Fruit fly (Drosophila melanogaster) whole organism, embryonic: ENCODE measurements around the gene qjt.

Source experiments
- Atf6 ChIP-seq: fragments of 200-800 bp; sonication (Bioruptor generic); IDR thresholded peaks from 2 replicates; pipeline ENCODE4 v1.3.6; 2022; ENCODE audit warnings: missing biosample characterization, missing genetic modification characterization
- CG10431 ChIP-seq: fragments of 200-800 bp; sonication (Bioruptor generic); optimal IDR thresholded peaks from 3 replicates; lab custom pipeline; 2018; ENCODE audit warnings: missing biosample characterization, mild to moderate bottlenecking, missing genetic modification characterization
- CG10654 ChIP-seq: fragments of 200-800 bp; sonication (Bioruptor generic); optimal IDR thresholded peaks from 2 replicates; lab custom pipeline; 2016; ENCODE audit warnings: missing biosample characterization, missing genetic modification characterization
- CG10979 ChIP-seq: fragments of 200-800 bp; sonication (Bioruptor generic); optimal IDR thresholded peaks from 2 replicates; lab custom pipeline; 2018; ENCODE audit warnings: missing biosample characterization, mild to moderate bottlenecking, missing genetic modification characterization, moderate library complexity
- CG12104 ChIP-seq: fragments of 200-800 bp; sonication (Bioruptor generic); optimal IDR thresholded peaks from 3 replicates; lab custom pipeline; 2016; ENCODE audit warnings: missing biosample characterization, missing genetic modification characterization
- CG14710 ChIP-seq: fragments of 200-800 bp; sonication (Bioruptor generic); optimal IDR thresholded peaks from 3 replicates; lab custom pipeline; 2019; ENCODE audit warnings: missing biosample characterization, mild to moderate bottlenecking, missing genetic modification characterization, moderate library complexity
- CG17829 ChIP-seq: fragments of 200-800 bp; optimal IDR thresholded peaks from 2 replicates; lab custom pipeline; 2019; ENCODE audit warnings: missing biosample characterization, mild to moderate bottlenecking, missing genetic modification characterization, moderate library complexity
- CG2678 ChIP-seq: fragments of 200-800 bp; sonication (Bioruptor generic); optimal IDR thresholded peaks from 3 replicates; lab custom pipeline; 2019; ENCODE audit warnings: missing biosample characterization, mild to moderate bottlenecking, missing genetic modification characterization, moderate library complexity
- CG30020 ChIP-seq: fragments of 200-800 bp; optimal IDR thresholded peaks from 2 replicates; lab custom pipeline; 2019; ENCODE audit warnings: missing biosample characterization, mild to moderate bottlenecking, missing genetic modification characterization, moderate library complexity
- CG30403 ChIP-seq: fragments of 200-800 bp; sonication (Bioruptor generic); optimal IDR thresholded peaks from 3 replicates; lab custom pipeline; 2016; ENCODE audit warnings: missing biosample characterization, missing genetic modification characterization
- CG30431 ChIP-seq: fragments of 200-800 bp; sonication (Bioruptor generic); optimal IDR thresholded peaks from 2 replicates; lab custom pipeline; 2017; ENCODE audit warnings: missing biosample characterization, missing genetic modification characterization
- CG31224 ChIP-seq: fragments of 200-800 bp; sonication (Bioruptor generic); IDR thresholded peaks from 2 replicates; pipeline ENCODE4 v1.3.6; 2022; ENCODE audit warnings: missing biosample characterization, missing genetic modification characterization
- CG31441 ChIP-seq: fragments of 200-800 bp; sonication (Bioruptor generic); IDR thresholded peaks from 2 replicates; pipeline ENCODE4 v1.3.6; 2022; ENCODE audit warnings: missing biosample characterization, missing genetic modification characterization
- CG3281 ChIP-seq: fragments of 200-800 bp; sonication (Bioruptor generic); optimal IDR thresholded peaks from 3 replicates; lab custom pipeline; 2017; ENCODE audit warnings: missing biosample characterization, mild to moderate bottlenecking, missing genetic modification characterization
- CG3847 ChIP-seq: fragments of 200-800 bp; sonication (Bioruptor generic); IDR thresholded peaks from 2 replicates; pipeline ENCODE4 v1.3.6; 2022; ENCODE audit warnings: missing biosample characterization, missing genetic modification characterization
- CG3995 ChIP-seq: fragments of 200-800 bp; sonication (Bioruptor generic); optimal IDR thresholded peaks from 3 replicates; lab custom pipeline; 2016; ENCODE audit warnings: missing biosample characterization, missing genetic modification characterization
- CG4424 ChIP-seq: fragments of 200-800 bp; sonication (Bioruptor generic); optimal IDR thresholded peaks from 3 replicates; lab custom pipeline; 2016; ENCODE audit warnings: missing biosample characterization, missing genetic modification characterization
- CG7839 ChIP-seq: fragments of 200-800 bp; sonication (Bioruptor generic); optimal IDR thresholded peaks from 3 replicates; lab custom pipeline; 2018; ENCODE audit warnings: missing biosample characterization, mild to moderate bottlenecking, missing genetic modification characterization, moderate library complexity
- CG9609 ChIP-seq: fragments of 200-800 bp; sonication (Bioruptor generic); optimal IDR thresholded peaks from 3 replicates; lab custom pipeline; 2016; ENCODE audit warnings: missing biosample characterization, missing genetic modification characterization
- CTCF ChIP-seq: fragments of 200-800 bp; sonication (Bioruptor generic); optimal IDR thresholded peaks from 2 replicates; lab custom pipeline; 2017; ENCODE audit warnings: missing biosample characterization, mild to moderate bottlenecking, missing genetic modification characterization, moderate library complexity
- Dad ChIP-seq: fragments of 200-800 bp; sonication (Bioruptor generic); optimal IDR thresholded peaks from 3 replicates; lab custom pipeline; 2016; ENCODE audit warnings: missing biosample characterization, missing genetic modification characterization
- Doc3 ChIP-seq: fragments of 200-800 bp; sonication (Bioruptor generic); IDR thresholded peaks from 3 replicates; pipeline ENCODE4 v1.3.6; 2022; ENCODE audit warnings: missing biosample characterization, missing genetic modification characterization; ENCODE audit not compliant: partially characterized antibody
- E2f1 ChIP-seq: fragments of 200-800 bp; sonication (Bioruptor generic); IDR thresholded peaks from 2 replicates; pipeline ENCODE4 v1.3.6; 2022; ENCODE audit warnings: missing biosample characterization, missing genetic modification characterization
- Elba2 ChIP-seq: fragments of 200-800 bp; sonication (Bioruptor generic); optimal IDR thresholded peaks from 3 replicates; lab custom pipeline; 2016; ENCODE audit warnings: missing biosample characterization, missing genetic modification characterization
- Fer1 ChIP-seq: fragments of 200-800 bp; sonication (Bioruptor generic); optimal IDR thresholded peaks from 2 replicates; lab custom pipeline; 2017; ENCODE audit warnings: missing biosample characterization, mild to moderate bottlenecking, missing genetic modification characterization
- HHEX ChIP-seq: fragments of 200-800 bp; sonication (Bioruptor generic); optimal IDR thresholded peaks from 3 replicates; lab custom pipeline; 2017; ENCODE audit warnings: missing biosample characterization, mild to moderate bottlenecking, missing genetic modification characterization, missing genetic modification reagents
- HLHmδ ChIP-seq: fragments of 200-800 bp; sonication (Bioruptor generic); optimal IDR thresholded peaks from 2 replicates; lab custom pipeline; 2018; ENCODE audit warnings: missing biosample characterization, mild to moderate bottlenecking, missing genetic modification characterization, moderate library complexity
- Hr51 ChIP-seq, 2 experiments: fragments of 200-800 bp; sonication (Bioruptor generic); optimal IDR thresholded peaks; 2 replicates in 1 of 2; 3 replicates in 1 of 2; lab custom pipeline; 2016 to 2018; ENCODE audit warnings: missing biosample characterization in 2 of 2, missing genetic modification characterization in 2 of 2, mild to moderate bottlenecking in 1 of 2, moderate library complexity in 1 of 2
- Lim3 ChIP-seq: fragments of 200-800 bp; sonication (Bioruptor generic); IDR thresholded peaks from 2 replicates; pipeline ENCODE4 v1.3.6; 2022; ENCODE audit warnings: missing biosample characterization, missing genetic modification characterization
- Med ChIP-seq: fragments of 200-800 bp; sonication (Bioruptor generic); peaks from one replicate; lab custom pipeline; 2016; ENCODE audit warnings: missing biosample characterization, missing genetic modification characterization, mild to moderate bottlenecking, inconsistent platforms, moderate library complexity
- NFAT ChIP-seq: fragments of 200-800 bp; sonication (Bioruptor generic); IDR thresholded peaks from 2 replicates; pipeline ENCODE4 v1.3.6; 2022; ENCODE audit warnings: missing biosample characterization, missing genetic modification characterization
- Spps ChIP-seq: fragments of 200-800 bp; sonication (Bioruptor generic); optimal IDR thresholded peaks from 2 replicates; lab custom pipeline; 2018; ENCODE audit warnings: missing biosample characterization, mild to moderate bottlenecking, missing genetic modification characterization
- Sry-β ChIP-seq: fragments of 200-800 bp; sonication (Bioruptor generic); optimal IDR thresholded peaks from 2 replicates; lab custom pipeline; 2018; ENCODE audit warnings: missing biosample characterization, mild to moderate bottlenecking, missing genetic modification characterization, moderate library complexity
- Tbp ChIP-seq: fragments of >200 bp; optimal IDR thresholded peaks from 2 replicates; lab custom pipeline; 2018; ENCODE audit warnings: missing biosample characterization, missing genetic modification characterization
- Trl ChIP-seq, 3 experiments: fragments of >200 bp in 2 of 3; fragments of 200-800 bp in 1 of 3; sonication (Bioruptor generic) in 1 of 3; optimal IDR thresholded peaks; 2 replicates in 1 of 3; 3 replicates in 2 of 3; lab custom pipeline; 2016 to 2017; ENCODE audit warnings: missing biosample characterization in 1 of 3, missing genetic modification characterization in 1 of 3
- crc ChIP-seq: fragments of 200-800 bp; sonication (Bioruptor generic); optimal IDR thresholded peaks from 2 replicates; lab custom pipeline; 2016; ENCODE audit warnings: missing biosample characterization, missing genetic modification characterization
- exex ChIP-seq: fragments of 200-800 bp; sonication (Bioruptor generic); optimal IDR thresholded peaks from 4 replicates; lab custom pipeline; 2018; ENCODE audit warnings: missing biosample characterization, mild to moderate bottlenecking, missing genetic modification characterization, moderate library complexity
- gce ChIP-seq: fragments of 200-800 bp; sonication (Bioruptor generic); IDR thresholded peaks from 3 replicates; pipeline ENCODE4 v1.3.6; 2022; ENCODE audit warnings: missing biosample characterization, missing genetic modification characterization
- kay ChIP-seq: fragments of 200-800 bp; sonication (Bioruptor generic); optimal IDR thresholded peaks from 2 replicates; lab custom pipeline; 2016; ENCODE audit warnings: missing biosample characterization, missing genetic modification characterization
- nerfin-2 ChIP-seq: fragments of 200-800 bp; sonication (Bioruptor generic); IDR thresholded peaks from 2 replicates; pipeline ENCODE4 v1.3.6; 2022; ENCODE audit warnings: missing biosample characterization, missing genetic modification characterization; ENCODE audit not compliant: partially characterized antibody
- pnt ChIP-seq: fragments of 200-800 bp; sonication (Bioruptor generic); optimal IDR thresholded peaks from 3 replicates; lab custom pipeline; 2016; ENCODE audit warnings: missing biosample characterization, missing genetic modification characterization
- pros ChIP-seq: fragments of 200-800 bp; sonication (Bioruptor generic); optimal IDR thresholded peaks from 3 replicates; lab custom pipeline; 2019; ENCODE audit warnings: missing biosample characterization, mild to moderate bottlenecking, missing genetic modification characterization, moderate library complexity
- repo ChIP-seq: fragments of 200-800 bp; sonication (Bioruptor generic); optimal IDR thresholded peaks from 2 replicates; lab custom pipeline; 2016; ENCODE audit warnings: missing biosample characterization, missing genetic modification characterization
- row ChIP-seq: fragments of 200-800 bp; sonication (Bioruptor generic); IDR thresholded peaks from 3 replicates; pipeline ENCODE4 v1.3.6; 2022; ENCODE audit warnings: missing biosample characterization, missing genetic modification characterization
- so ChIP-seq: fragments of 200-800 bp; sonication (Bioruptor generic); IDR thresholded peaks from 3 replicates; pipeline ENCODE4 v1.3.6; 2022; ENCODE audit warnings: missing biosample characterization, missing genetic modification characterization
- sug ChIP-seq: fragments of 200-800 bp; optimal IDR thresholded peaks from 2 replicates; lab custom pipeline; 2019; ENCODE audit warnings: missing biosample characterization, mild to moderate bottlenecking, missing genetic modification characterization, moderate library complexity
- tin ChIP-seq: fragments of 200-800 bp; sonication (Bioruptor generic); optimal IDR thresholded peaks from 3 replicates; lab custom pipeline; 2016; ENCODE audit warnings: missing biosample characterization, missing genetic modification characterization
- trh ChIP-seq: fragments of 200-800 bp; sonication (Bioruptor generic); optimal IDR thresholded peaks from 2 replicates; lab custom pipeline; 2016; ENCODE audit warnings: missing biosample characterization, missing genetic modification characterization
- unc-4 ChIP-seq: fragments of 200-800 bp; sonication (Bioruptor generic); IDR thresholded peaks from 2 replicates; pipeline ENCODE4 v1.3.6; 2022; ENCODE audit warnings: missing biosample characterization, missing genetic modification characterization; ENCODE audit not compliant: partially characterized antibody
- unpg ChIP-seq: fragments of 200-800 bp; sonication (Bioruptor generic); optimal IDR thresholded peaks from 3 replicates; lab custom pipeline; 2018; ENCODE audit warnings: missing biosample characterization, mild to moderate bottlenecking, missing genetic modification characterization, moderate library complexity
- usp ChIP-seq: fragments of >200 bp; optimal IDR thresholded peaks from 2 replicates; lab custom pipeline; 2017; ENCODE audit warnings: missing biosample characterization, missing genetic modification characterization
- zen2 ChIP-seq: fragments of 200-800 bp; sonication (Bioruptor generic); IDR thresholded peaks from 3 replicates; pipeline ENCODE4 v1.3.6; 2022; ENCODE audit warnings: missing biosample characterization, missing genetic modification characterization; ENCODE audit not compliant: partially characterized antibody

The qjt gene

dm6 chr3L:17447881-17448280 is 31.0 kb upstream of the qjt start (continued):
- TF ChIP-seq kay (GFP tag; lab: Kevin White, UChicago): no peak
- no peak for TF ChIP-seq HLHmδ (GFP tag; lab: Kevin White, UChicago)
- no peak for TF ChIP-seq Spps (tag; lab: Kevin White, UChicago)
- no peak for TF ChIP-seq usp
- TF ChIP-seq Lim3 (GFP tag; lab: Robert Waterston, UW): no peak
- no peak for TF ChIP-seq gce (GFP tag; lab: Robert Waterston, UW)
- peak; percentile 71 for TF ChIP-seq CG2678
- no peak for TF ChIP-seq CG9609 (GFP tag; lab: Kevin White, UChicago)
- no peak for TF ChIP-seq CG3995 (GFP tag; lab: Kevin White, UChicago)
- TF ChIP-seq CG10431 (GFP tag; lab: Kevin White, UChicago): no peak
- no peak for TF ChIP-seq Atf6 (GFP tag; lab: Robert Waterston, UW)
- no peak for TF ChIP-seq CG30020
- peak; percentile 33 for TF ChIP-seq sug (tag; lab: Kevin White, UChicago)
- no peak for TF ChIP-seq Doc3 (GFP tag; lab: Robert Waterston, UW)
- TF ChIP-seq exex (tag; lab: Kevin White, UChicago): no peak
- peak; percentile 31; the same call in 1 of the 2 replicates for TF ChIP-seq CG31441 (GFP tag; lab: Robert Waterston, UW)
- peak; percentile 14 for TF ChIP-seq HHEX (GFP tag; lab: Kevin White, UChicago)
- 0 out of 3 replicates have a peak, but pooled peaks have one; percentile 12 for TF ChIP-seq so
- TF ChIP-seq CG30431 (GFP tag; lab: Kevin White, UChicago): no peak
- no peak for TF ChIP-seq CG3847
- peak; percentile 17 for TF ChIP-seq CG4424
- TF ChIP-seq CG30403 (GFP tag; lab: Kevin White, UChicago): peak; percentile 44
- TF ChIP-seq Hr51 (GFP tag; optimal IDR thresholded peaks at IDR 0.05; lab: Kevin White, UChicago): peak in 1 of 2 experiments; percentile 25
- TF ChIP-seq NFAT: no peak
- TF ChIP-seq CG17829 (tag; lab: Kevin White, UChicago): peak; percentile 17
- no peak for TF ChIP-seq nerfin-2
- no peak for TF ChIP-seq unpg
- TF ChIP-seq pnt (GFP tag; lab: Kevin White, UChicago): no peak
- TF ChIP-seq Dad (GFP tag; lab: Kevin White, UChicago): no peak
- TF ChIP-seq CG3281 (GFP tag; lab: Kevin White, UChicago): peak; percentile 45
- no peak for TF ChIP-seq crc (GFP tag; lab: Kevin White, UChicago)
- TF ChIP-seq zen2 (GFP tag; lab: Robert Waterston, UW): no peak
- no peak for TF ChIP-seq Tbp
- TF ChIP-seq Elba2 (GFP tag; lab: Kevin White, UChicago): no peak
- peak; percentile 34 for TF ChIP-seq pros (GFP tag; lab: Kevin White, UChicago)
- no peak for TF ChIP-seq Sry-β (GFP tag; lab: Kevin White, UChicago)
- TF ChIP-seq Trl (optimal IDR thresholded peaks at IDR 0.05; lab: Kevin White, UChicago): no peak
- no peak for TF ChIP-seq Trl (GFP tag; optimal IDR thresholded peaks at IDR 0.05; lab: Kevin White, UChicago)
- TF ChIP-seq row (GFP tag; lab: Robert Waterston, UW): peak; percentile 72
- TF ChIP-seq CG10979 (tag; lab: Kevin White, UChicago): peak; percentile 7
- no peak for TF ChIP-seq Med (GFP tag; lab: Kevin White, UChicago)
- no peak for TF ChIP-seq CG14710
- no peak for TF ChIP-seq unc-4
- 0 out of 2 replicates have a peak, but pooled peaks have one; percentile 9 for TF ChIP-seq E2f1 (GFP tag; lab: Robert Waterston, UW)
- no peak for TF ChIP-seq CG31224 (GFP tag; lab: Robert Waterston, UW)
- TF ChIP-seq CG12104 (GFP tag; lab: Kevin White, UChicago): no peak
- TF ChIP-seq CG7839 (tag; lab: Kevin White, UChicago): peak; percentile 58
- TF ChIP-seq CTCF (GFP tag; lab: Kevin White, UChicago): no peak
- TF ChIP-seq trh: no peak
- TF ChIP-seq tin: no peak
- TF ChIP-seq Fer1 (GFP tag; lab: Kevin White, UChicago): peak; percentile 53
- no peak for TF ChIP-seq CG10654 (GFP tag; lab: Kevin White, UChicago)
- no peak for TF ChIP-seq repo
